Fruit fly (Drosophila melanogaster) whole organism, prepupa: ENCODE data around the gene CG44153.

Experiments used
- CG11294 ChIP-seq: fragments of 200-800 bp; sonication (Bioruptor generic); IDR thresholded peaks from 2 replicates; pipeline ENCODE4 v1.3.6; 2022; ENCODE audit warnings: missing biosample characterization, missing genetic modification characterization
- CG15336 ChIP-seq: fragments of 200-800 bp; sonication (Bioruptor generic); IDR thresholded peaks from 2 replicates; pipeline ENCODE4 v1.3.6; 2022; ENCODE audit warnings: missing biosample characterization, missing genetic modification characterization
- CG1621 ChIP-seq: fragments of 200-800 bp; sonication (Bioruptor generic); optimal IDR thresholded peaks from 3 replicates; lab custom pipeline; 2018; ENCODE audit warnings: missing biosample characterization, mild to moderate bottlenecking, missing genetic modification characterization
- CG16779 ChIP-seq: fragments of 200-800 bp; sonication (Bioruptor generic); optimal IDR thresholded peaks from 3 replicates; lab custom pipeline; 2017; ENCODE audit warnings: missing biosample characterization, mild to moderate bottlenecking, missing genetic modification characterization
- CG31627 ChIP-seq: fragments of 200-800 bp; sonication (Bioruptor generic); optimal IDR thresholded peaks from 3 replicates; lab custom pipeline; 2016; ENCODE audit warnings: missing biosample characterization, missing genetic modification characterization
- CG34406 ChIP-seq: fragments of 200-800 bp; sonication (Bioruptor generic); optimal IDR thresholded peaks from 3 replicates; lab custom pipeline; 2016; ENCODE audit warnings: missing biosample characterization, missing genetic modification characterization
- CG3919 ChIP-seq: fragments of 200-800 bp; sonication (Bioruptor generic); optimal IDR thresholded peaks from 3 replicates; lab custom pipeline; 2016; ENCODE audit warnings: missing biosample characterization, missing genetic modification characterization
- CG6276 ChIP-seq: fragments of 200-800 bp; sonication (Bioruptor generic); optimal IDR thresholded peaks from 2 replicates; lab custom pipeline; 2017; ENCODE audit warnings: missing biosample characterization, mild to moderate bottlenecking, missing genetic modification characterization
- CG6792 ChIP-seq: fragments of 200-800 bp; sonication (Bioruptor generic); optimal IDR thresholded peaks from 3 replicates; lab custom pipeline; 2016; ENCODE audit warnings: missing biosample characterization, missing genetic modification characterization
- CG6854 ChIP-seq: fragments of 200-800 bp; sonication (Bioruptor generic); optimal IDR thresholded peaks from 2 replicates; lab custom pipeline; 2017; ENCODE audit warnings: missing biosample characterization, mild to moderate bottlenecking, missing genetic modification characterization
- CG7368 ChIP-seq: fragments of 200-800 bp; sonication (Bioruptor generic); optimal IDR thresholded peaks from 3 replicates; lab custom pipeline; 2016; ENCODE audit warnings: missing biosample characterization, missing genetic modification characterization
- CG8319 ChIP-seq: fragments of 200-800 bp; sonication (Bioruptor generic); optimal IDR thresholded peaks from 3 replicates; lab custom pipeline; 2016; ENCODE audit warnings: missing biosample characterization, missing genetic modification characterization
- CG8632 ChIP-seq: fragments of 200-800 bp; sonication (Bioruptor generic); optimal IDR thresholded peaks from 3 replicates; lab custom pipeline; 2016; ENCODE audit warnings: missing biosample characterization, missing genetic modification characterization
- Eip75B ChIP-seq: fragments of 200-800 bp; sonication (Bioruptor generic); optimal IDR thresholded peaks from 3 replicates; lab custom pipeline; 2016; ENCODE audit warnings: missing biosample characterization, missing genetic modification characterization
- Eip93F ChIP-seq: fragments of 200-800 bp; sonication (Bioruptor generic); optimal IDR thresholded peaks from 2 replicates; lab custom pipeline; 2016; ENCODE audit warnings: missing biosample characterization, mild to moderate bottlenecking, missing genetic modification characterization
- Ets96B ChIP-seq: fragments of 200-800 bp; optimal IDR thresholded peaks from 2 replicates; lab custom pipeline; 2019; ENCODE audit warnings: missing biosample characterization, mild to moderate bottlenecking, missing genetic modification characterization, moderate library complexity
- Gug ChIP-seq: fragments of 200-800 bp; sonication (Bioruptor generic); IDR thresholded peaks from 2 replicates; pipeline ENCODE4 v1.3.6; 2022; ENCODE audit warnings: missing biosample characterization, missing genetic modification characterization
- Hr38 ChIP-seq: sonication (Bioruptor generic); optimal IDR thresholded peaks from 2 replicates; lab custom pipeline; 2016; ENCODE audit warnings: missing biosample characterization, missing genetic modification characterization
- Hr39 ChIP-seq: fragments of 200-800 bp; sonication (Bioruptor generic); optimal IDR thresholded peaks from 2 replicates; lab custom pipeline; 2016; ENCODE audit warnings: missing biosample characterization, missing genetic modification characterization
- Hr4 ChIP-seq: fragments of 200-800 bp; sonication (Bioruptor generic); optimal IDR thresholded peaks from 3 replicates; lab custom pipeline; 2016; ENCODE audit warnings: missing biosample characterization, missing genetic modification characterization
- Met ChIP-seq: fragments of 200-800 bp; sonication (Bioruptor generic); optimal IDR thresholded peaks from 3 replicates; lab custom pipeline; 2016; ENCODE audit warnings: missing biosample characterization, missing genetic modification characterization
- OdsH ChIP-seq: fragments of 200-800 bp; sonication (Bioruptor generic); optimal IDR thresholded peaks from 3 replicates; lab custom pipeline; 2016; ENCODE audit warnings: missing biosample characterization, missing genetic modification characterization
- Smox ChIP-seq: fragments of 200-800 bp; sonication (Bioruptor generic); optimal IDR thresholded peaks from 3 replicates; lab custom pipeline; 2016; ENCODE audit warnings: missing biosample characterization, missing genetic modification characterization
- Sox102F ChIP-seq: fragments of 200-800 bp; sonication (Bioruptor generic); optimal IDR thresholded peaks from 2 replicates; lab custom pipeline; 2016; ENCODE audit warnings: missing biosample characterization, mild to moderate bottlenecking, missing genetic modification characterization
- Sox14 ChIP-seq: fragments of 200-800 bp; sonication (Bioruptor generic); optimal IDR thresholded peaks from 3 replicates; lab custom pipeline; 2016; ENCODE audit warnings: missing biosample characterization, missing genetic modification characterization
- Sox15 ChIP-seq: fragments of 200-800 bp; sonication (Bioruptor generic); optimal IDR thresholded peaks from 3 replicates; lab custom pipeline; 2016; ENCODE audit warnings: missing biosample characterization, missing genetic modification characterization
- cyc ChIP-seq: fragments of 200-800 bp; sonication (Bioruptor generic); optimal IDR thresholded peaks from 3 replicates; lab custom pipeline; 2016; ENCODE audit warnings: missing biosample characterization, missing genetic modification characterization
- dac ChIP-seq: fragments of 200-800 bp; sonication (Bioruptor generic); optimal IDR thresholded peaks from 2 replicates; lab custom pipeline; 2017; ENCODE audit warnings: missing biosample characterization, mild to moderate bottlenecking, missing genetic modification characterization
- dsx ChIP-seq: fragments of 200-800 bp; optimal IDR thresholded peaks from 3 replicates; lab custom pipeline; 2019; ENCODE audit warnings: missing biosample characterization, mild to moderate bottlenecking, missing genetic modification characterization, moderate library complexity; ENCODE audit not compliant: poor library complexity, severe bottlenecking
- eg ChIP-seq: fragments of 200-800 bp; sonication (Bioruptor generic); IDR thresholded peaks from 3 replicates; pipeline ENCODE4 v1.3.6; 2022; ENCODE audit warnings: missing biosample characterization, missing genetic modification characterization
- fd85E ChIP-seq: fragments of 200-800 bp; sonication (Bioruptor generic); optimal IDR thresholded peaks from 3 replicates; lab custom pipeline; 2016; ENCODE audit warnings: missing biosample characterization, missing genetic modification characterization
- fkh ChIP-seq: fragments of 200-800 bp; sonication (Bioruptor generic); optimal IDR thresholded peaks from 3 replicates; lab custom pipeline; 2017; ENCODE audit warnings: missing biosample characterization, mild to moderate bottlenecking, missing genetic modification characterization, moderate library complexity
- net ChIP-seq: fragments of 200-800 bp; sonication (Bioruptor generic); optimal IDR thresholded peaks from 3 replicates; lab custom pipeline; 2016; ENCODE audit warnings: missing biosample characterization, missing genetic modification characterization
- pdm3 ChIP-seq: fragments of 200-800 bp; sonication (Bioruptor generic); optimal IDR thresholded peaks from 3 replicates; lab custom pipeline; 2016; ENCODE audit warnings: missing biosample characterization, missing genetic modification characterization
- spab ChIP-seq: fragments of 200-800 bp; sonication (Bioruptor generic); optimal IDR thresholded peaks from 2 replicates; lab custom pipeline; 2017; ENCODE audit warnings: missing biosample characterization, mild to moderate bottlenecking, missing genetic modification characterization, missing genetic modification reagents
- ss ChIP-seq, 2 experiments: fragments of 200-800 bp; sonication (Bioruptor generic); optimal IDR thresholded peaks; 2 replicates in 1 of 2; 3 replicates in 1 of 2; lab custom pipeline; 2017 to 2018; ENCODE audit warnings: mild to moderate bottlenecking in 2 of 2, missing biosample characterization in 2 of 2, missing genetic modification characterization in 2 of 2, moderate library complexity in 1 of 2
- vri ChIP-seq: fragments of 200-800 bp; sonication (Bioruptor generic); optimal IDR thresholded peaks from 3 replicates; lab custom pipeline; 2016; ENCODE audit warnings: missing biosample characterization, mild to moderate bottlenecking, missing genetic modification characterization

Gene CG44153

DNA sequence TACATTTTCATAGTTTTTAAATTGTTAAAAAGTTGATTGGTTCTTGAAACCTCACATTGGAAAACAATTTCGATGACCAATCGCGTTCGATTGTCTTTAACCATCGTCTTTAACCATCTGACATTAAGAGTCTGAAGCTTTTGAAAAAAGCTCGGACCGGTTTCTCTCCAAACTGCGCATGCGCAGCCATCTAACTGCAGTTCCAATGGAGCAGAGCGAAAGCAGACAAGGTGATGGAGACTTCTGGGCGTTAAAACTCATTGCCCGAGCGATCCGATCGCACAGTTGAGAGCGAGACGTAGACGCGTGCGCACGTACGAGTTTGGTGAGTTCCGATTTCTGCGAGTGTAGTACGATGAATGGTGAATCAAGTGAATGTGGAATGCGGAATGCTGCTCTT is 147.6 kb downstream of the CG44153 start, which contains the start of gene obst-B:
Gene obst-B (plus strand): TSS at position 276 of the 400 bp plus-strand sequence.
- TF ChIP-seq Gug (GFP tag; lab: Robert Waterston, UW) (no peak), Hr4 (GFP tag; lab: Kevin White, UChicago) (no peak), CG6854 (GFP tag; lab: Kevin White, UChicago) (no peak), dsx (no peak), CG1621 (peak; percentile 2), vri (no peak), CG15336 (GFP tag; lab: Robert Waterston, UW) (0 out of 2 replicates have a peak, but pooled peaks have one; percentile 21), OdsH (GFP tag; lab: Kevin White, UChicago) (no peak), Sox15 (GFP tag; lab: Kevin White, UChicago) (no peak), net (GFP tag; lab: Kevin White, UChicago) (peak; percentile 21), CG8632 (no peak), eg (GFP tag; lab: Robert Waterston, UW) (no peak), ss (GFP tag; optimal IDR thresholded peaks at IDR 0.05; lab: Kevin White, UChicago) (peak in 1 of 2 experiments; percentile 4)

DNA sequence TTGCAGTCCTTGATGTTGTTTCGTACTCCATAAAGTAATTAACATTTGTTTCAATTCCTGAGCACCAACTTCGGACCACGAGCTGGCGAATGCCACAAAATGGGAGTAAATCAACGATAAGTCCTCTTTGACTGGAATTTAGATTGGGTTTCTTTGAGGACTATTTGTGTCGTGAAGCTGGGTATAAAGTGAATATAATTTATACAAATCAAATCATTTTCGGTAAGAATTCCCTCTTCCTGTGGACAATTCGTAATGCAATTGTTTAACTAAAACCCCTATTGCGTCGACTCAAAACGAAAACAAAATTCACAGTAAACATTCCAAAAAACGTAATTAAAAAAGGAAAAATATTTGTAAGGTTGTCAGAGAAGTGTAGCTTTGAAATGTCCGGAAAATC is 153.7 kb downstream of the CG44153 start, which contains the start of gene CG13127:
Gene CG13127 (plus strand): TSS at position 301 of the 400 bp plus-strand sequence.
- TF ChIP-seq Sox102F (GFP tag; lab: Kevin White, UChicago), result no peak
- TF ChIP-seq CG16779, result no peak
- no peak for TF ChIP-seq CG3919
- TF ChIP-seq Ets96B, result no peak
- no peak for TF ChIP-seq CG11294 (GFP tag; lab: Robert Waterston, UW)
- no peak for TF ChIP-seq net (GFP tag; lab: Kevin White, UChicago)
- no peak for TF ChIP-seq dac (GFP tag; lab: Kevin White, UChicago)
- no peak for TF ChIP-seq Smox
- TF ChIP-seq Gug (GFP tag; lab: Robert Waterston, UW), result no peak
- no peak for TF ChIP-seq dsx
- TF ChIP-seq Met (GFP tag; lab: Kevin White, UChicago), result no peak
- TF ChIP-seq CG6792, result no peak
- TF ChIP-seq fd85E (GFP tag; lab: Kevin White, UChicago), result no peak
- no peak for TF ChIP-seq CG8319 (GFP tag; lab: Kevin White, UChicago)
- no peak for TF ChIP-seq CG6276
- TF ChIP-seq CG34406 (GFP tag; lab: Kevin White, UChicago), result no peak
- TF ChIP-seq CG8632, result no peak
- TF ChIP-seq cyc (GFP tag; lab: Kevin White, UChicago), result no peak
- TF ChIP-seq, all 60 proteins: peak for 0

DNA sequence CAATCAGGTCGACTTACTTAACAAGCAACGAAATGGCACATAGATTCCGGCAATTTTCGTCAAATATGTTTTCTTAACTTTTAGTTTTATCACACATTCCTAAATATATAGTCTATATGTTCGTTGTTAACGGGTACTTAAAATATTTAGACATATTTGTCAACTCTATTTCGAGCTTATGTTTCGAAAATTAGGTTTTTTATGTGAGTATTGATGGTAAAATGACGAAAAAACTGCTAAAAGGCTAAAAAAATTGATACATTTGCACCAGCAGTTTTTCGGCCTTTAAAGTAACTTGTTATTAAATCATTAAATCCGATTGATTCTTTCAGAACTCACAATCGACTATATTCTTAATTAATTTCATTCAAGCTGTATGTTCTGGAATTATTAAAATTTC is 162.7 kb downstream of the CG44153 start, which contains the start of gene CG13131:
Gene CG13131 (minus strand): TSS at position 101 of the 400 bp plus-strand sequence.
- no peak for TF ChIP-seq Eip75B
- no peak for TF ChIP-seq CG31627 (GFP tag; lab: Kevin White, UChicago)
- TF ChIP-seq CG34406 (GFP tag; lab: Kevin White, UChicago), result no peak
- no peak for TF ChIP-seq fd85E (GFP tag; lab: Kevin White, UChicago)
- no peak for TF ChIP-seq Hr38 (GFP tag; lab: Kevin White, UChicago)
- no peak for TF ChIP-seq Met (GFP tag; lab: Kevin White, UChicago)
- TF ChIP-seq Hr39, result no peak
- no peak for TF ChIP-seq CG7368
- no peak for TF ChIP-seq Eip93F (GFP tag; lab: Kevin White, UChicago)
- TF ChIP-seq Sox14 (GFP tag; lab: Kevin White, UChicago), result no peak
- TF ChIP-seq Sox15 (GFP tag; lab: Kevin White, UChicago), result no peak
- TF ChIP-seq spab (GFP tag; lab: Kevin White, UChicago), result no peak
- no peak for TF ChIP-seq pdm3
- TF ChIP-seq fkh (GFP tag; lab: Kevin White, UChicago), result no peak
